Worm (Caenorhabditis elegans) whole organism, L4 larva: ENCODE results near the gene F21D9.3.

ENCODE experiments used
- D1046.2 ChIP-seq: fragments of 200-800 bp; sonication (Bioruptor generic); IDR thresholded peaks from 2 replicates; pipeline ENCODE4 v1.3.6; 2022; ENCODE audit warnings: missing genetic modification characterization, missing compliant biosample characterization
- T26A8.4 ChIP-seq: fragments of 200-800 bp; sonication (Bioruptor generic); IDR thresholded peaks from 2 replicates; pipeline ENCODE4 v1.3.6; 2022; ENCODE audit warnings: missing genetic modification characterization, missing compliant biosample characterization
- arid-1 ChIP-seq: fragments of 200-800 bp; sonication (Bioruptor generic); conservative IDR thresholded peaks from 2 replicates; pipeline ENCODE4 v1.3.6; 2022; ENCODE audit warnings: missing genetic modification reagents, missing genetic modification characterization, missing compliant biosample characterization
- cey-2 ChIP-seq: sonication (generic microtip); optimal IDR thresholded peaks from 3 replicates; lab custom pipeline; 2017; ENCODE audit warnings: missing genetic modification characterization, mild to moderate bottlenecking, missing compliant biosample characterization, antibody characterized with exemption, borderline replicate concordance; ENCODE audit not compliant: insufficient read depth
- daf-12 ChIP-seq: fragments of 150-350 bp; optimal IDR thresholded peaks from 2 replicates; lab custom pipeline; 2014; ENCODE audit warnings: missing biosample characterization, missing genetic modification reagents, missing genetic modification characterization
- daf-16 ChIP-seq, 3 experiments: sonication (generic microtip); optimal IDR thresholded peaks; 2 replicates each; lab custom pipeline; 2016 to 2017; ENCODE audit warnings: missing genetic modification characterization in 3 of 3, missing genetic modification reagents in 3 of 3, mild to moderate bottlenecking in 2 of 3, missing compliant biosample characterization in 2 of 3, missing biosample characterization in 1 of 3, moderate library complexity in 1 of 3
- dmd-6 ChIP-seq: fragments of 200-800 bp; sonication (Bioruptor generic); IDR thresholded peaks from 2 replicates; pipeline ENCODE4 v1.3.6; 2022; ENCODE audit warnings: missing genetic modification reagents, missing genetic modification characterization, missing compliant biosample characterization
- dmd-9 ChIP-seq: fragments of 200-800 bp; sonication (Bioruptor generic); IDR thresholded peaks from 2 replicates; pipeline ENCODE4 v1.3.6; 2022; ENCODE audit warnings: missing genetic modification reagents, missing genetic modification characterization, missing compliant biosample characterization
- dve-1 ChIP-seq: sonication (generic microtip); optimal IDR thresholded peaks from 2 replicates; lab custom pipeline; 2017; ENCODE audit warnings: antibody characterized with exemption, mild to moderate bottlenecking, missing genetic modification characterization, missing compliant biosample characterization; ENCODE audit not compliant: insufficient read depth
- egl-43 ChIP-seq: fragments of 200-800 bp; sonication (Bioruptor generic); IDR thresholded peaks from 2 replicates; pipeline ENCODE4 v1.3.6; 2022; ENCODE audit warnings: missing genetic modification reagents, missing genetic modification characterization, missing compliant biosample characterization
- hlh-30 ChIP-seq: sonication (generic microtip); optimal IDR thresholded peaks from 2 replicates; lab custom pipeline; 2017; ENCODE audit warnings: antibody characterized with exemption, mild to moderate bottlenecking, missing genetic modification characterization, missing compliant biosample characterization; ENCODE audit not compliant: insufficient read depth
- lin-15B ChIP-seq: fragments of 150-350 bp; sonication (generic microtip); optimal IDR thresholded peaks from 3 replicates; lab custom pipeline; 2014; ENCODE audit warnings: missing biosample characterization, missing genetic modification characterization
- lin-38 ChIP-seq: fragments of 200-800 bp; sonication (Bioruptor generic); IDR thresholded peaks from 2 replicates; pipeline ENCODE4 v1.3.6; 2022; ENCODE audit warnings: missing genetic modification reagents, missing genetic modification characterization, missing compliant biosample characterization
- lir-3 ChIP-seq: sonication (generic microtip); optimal IDR thresholded peaks from 2 replicates; lab custom pipeline; 2016; ENCODE audit warnings: mild to moderate bottlenecking, missing genetic modification characterization, missing compliant biosample characterization
- madf-5 ChIP-seq, 2 experiments: fragments of 200-800 bp; sonication (Bioruptor generic); IDR thresholded peaks; 2 replicates each; pipeline ENCODE4 v1.3.6; 2022; ENCODE audit warnings: missing compliant biosample characterization in 2 of 2, missing genetic modification characterization in 2 of 2
- mxl-2 ChIP-seq: fragments of 200-800 bp; sonication (Bioruptor generic); conservative IDR thresholded peaks from 2 replicates; pipeline ENCODE4 v1.3.6; 2022; ENCODE audit warnings: missing genetic modification reagents, missing genetic modification characterization, missing compliant biosample characterization
- nhr-10 ChIP-seq: fragments of 150-350 bp; optimal IDR thresholded peaks from 2 replicates; lab custom pipeline; 2014; ENCODE audit warnings: missing biosample characterization, missing genetic modification characterization
- nhr-48 ChIP-seq: sonication (generic microtip); optimal IDR thresholded peaks from 2 replicates; lab custom pipeline; 2016; ENCODE audit warnings: mild to moderate bottlenecking, missing genetic modification characterization, missing compliant biosample characterization
- nhr-77 ChIP-seq: fragments of 150-350 bp; optimal IDR thresholded peaks from 2 replicates; lab custom pipeline; 2014; ENCODE audit warnings: missing biosample characterization, missing genetic modification characterization
- php-3 ChIP-seq: fragments of 200-800 bp; sonication (Bioruptor generic); IDR thresholded peaks from 2 replicates; pipeline ENCODE4 v1.3.6; 2022; ENCODE audit warnings: missing genetic modification reagents, missing genetic modification characterization, missing compliant biosample characterization
- saeg-2 ChIP-seq: fragments of 200-800 bp; sonication (Bioruptor generic); IDR thresholded peaks from 2 replicates; pipeline ENCODE4 v1.3.6; 2022; ENCODE audit warnings: missing genetic modification reagents, missing genetic modification characterization, missing compliant biosample characterization
- unc-62 ChIP-seq, 3 experiments: fragments of 150-350 bp in 1 of 3; sonication (generic microtip); optimal IDR thresholded peaks in 2 of 3; peaks in 1 of 3; 1 replicate in 1 of 3; 2 replicates in 2 of 3; lab custom pipeline; 2014 to 2017; ENCODE audit warnings: missing biosample characterization in 3 of 3, missing genetic modification characterization in 3 of 3, missing genetic modification reagents in 3 of 3, missing genotype in 1 of 3
- zag-1 ChIP-seq: fragments of 150-350 bp; optimal IDR thresholded peaks from 2 replicates; lab custom pipeline; 2014; ENCODE audit warnings: missing biosample characterization, missing genetic modification characterization
- zip-11 ChIP-seq: fragments of 200-800 bp; sonication (Bioruptor generic); IDR thresholded peaks from 2 replicates; pipeline ENCODE4 v1.3.6; 2022; ENCODE audit warnings: missing genetic modification characterization, missing compliant biosample characterization
- ztf-7 ChIP-seq: fragments of 150-350 bp; optimal IDR thresholded peaks from 2 replicates; lab custom pipeline; 2014; ENCODE audit warnings: missing biosample characterization, missing genetic modification characterization

The F21D9.3 gene

ce11 chrV:19212354-19212753 lies 45.2 kb downstream of the F21D9.3 start (continued):
- TF ChIP-seq zag-1 (tag; lab: Kevin White, UChicago) (no peak), daf-16 (GFP tag; optimal IDR thresholded peaks at IDR 0.05; lab: Kevin White, UChicago) (no peak), daf-16 (tag; optimal IDR thresholded peaks at IDR 0.05; lab: Kevin White, UChicago) (peak; percentile 97), ztf-7 (tag; lab: Kevin White, UChicago) (no peak), lir-3 (tag; lab: Kevin White, UChicago) (no peak), madf-5 (GFP tag; IDR thresholded peaks at IDR 0.05; lab: Robert Waterston, UW) (no peak), mxl-2 (GFP tag; lab: Robert Waterston, UW) (no peak), zip-11 (GFP tag; lab: Robert Waterston, UW) (no peak), lin-38 (GFP tag; lab: Robert Waterston, UW) (no peak), dve-1 (tag; lab: Kevin White, UChicago) (peak; percentile 78), hlh-30 (peak; percentile 60), dmd-6 (peak; percentile 77), nhr-77 (tag; lab: Kevin White, UChicago) (peak; percentile 86), daf-12 (tag; lab: Kevin White, UChicago) (no peak), saeg-2 (GFP tag; lab: Robert Waterston, UW) (no peak), cey-2 (tag; lab: Kevin White, UChicago) (no peak), lin-15B (tag; lab: Kevin White, UChicago) (no peak)

ce11 chrV:19211795-19212194 lies 45.8 kb downstream of the F21D9.3 start, which contains the start of gene nhr-79:
TSS of gene nhr-79 (minus strand) at chrV:19211895.
- TF ChIP-seq egl-43 (GFP tag; lab: Robert Waterston, UW) (no peak), nhr-10 (tag; lab: Kevin White, UChicago) (no peak), daf-12 (tag; lab: Kevin White, UChicago) (no peak), arid-1 (GFP tag; lab: Robert Waterston, UW) (no peak), D1046.2 (GFP tag; lab: Robert Waterston, UW) (no peak), T26A8.4 (GFP tag; lab: Robert Waterston, UW) (no peak), dmd-9 (GFP tag; lab: Robert Waterston, UW) (no peak), ztf-7 (tag; lab: Kevin White, UChicago) (no peak), php-3 (no peak), unc-62 (GFP tag; optimal IDR thresholded peaks at IDR 0.05 in 1 of 2; lab: Kevin White, UChicago) (no peak), unc-62 (tag; optimal IDR thresholded peaks at IDR 0.05; lab: Kevin White, UChicago) (no peak), nhr-48 (tag; lab: Kevin White, UChicago) (no peak)
